Worm (Caenorhabditis elegans) whole organism, midembryonic: ENCODE data around the gene T23B12.5.
"Not testable (repeated sequence)": the region's sequence is repeated elsewhere in the genome, so short reads cannot be mapped to it uniquely, and the experiment has no call there.

Experiments
- T22C8.4 ChIP-seq: fragments of 200-800 bp; sonication (Bioruptor generic); IDR thresholded peaks from 2 replicates; pipeline ENCODE4 v1.3.6; 2022; ENCODE audit warnings: missing genetic modification characterization, missing compliant biosample characterization
- cog-1 ChIP-seq: sonication (generic microtip); optimal IDR thresholded peaks from 2 replicates; lab custom pipeline; 2016; ENCODE audit warnings: missing genetic modification characterization, missing compliant biosample characterization
- flt-1 ChIP-seq: fragments of 200-800 bp; sonication (Bioruptor generic); IDR thresholded peaks from 2 replicates; pipeline ENCODE4 v1.3.6; 2022; ENCODE audit warnings: missing genetic modification characterization, missing compliant biosample characterization
- ztf-23 ChIP-seq: fragments of 200-800 bp; sonication (Bioruptor generic); IDR thresholded peaks from 2 replicates; pipeline ENCODE4 v1.3.6; 2022; ENCODE audit warnings: missing genetic modification reagents, missing genetic modification characterization, missing compliant biosample characterization
- ztf-29 ChIP-seq: fragments of 200-800 bp; sonication (Bioruptor generic); IDR thresholded peaks from 2 replicates; pipeline ENCODE4 v1.3.6; 2022; ENCODE audit warnings: missing genetic modification reagents, missing genetic modification characterization, missing compliant biosample characterization

ce11 chrV:8431295-8431694, 16.5 kb downstream of the T23B12.5 start:
- TF ChIP-seq flt-1 (GFP tag; lab: Robert Waterston, UW) (peak; percentile 82), ztf-29 (GFP tag; lab: Robert Waterston, UW) (0 out of 2 replicates have a peak, but pooled peaks have one; percentile 35), T22C8.4 (GFP tag; lab: Robert Waterston, UW) (peak; percentile 72), ztf-23 (GFP tag; lab: Robert Waterston, UW) (peak; percentile 70; the same call in 1 of the 2 replicates)
- not testable (repeated sequence) for TF ChIP-seq cog-1 (tag; lab: Kevin White, UChicago)
